Fruit fly (Drosophila melanogaster): ENCODE measurements around the gene rhea.

DNA sequence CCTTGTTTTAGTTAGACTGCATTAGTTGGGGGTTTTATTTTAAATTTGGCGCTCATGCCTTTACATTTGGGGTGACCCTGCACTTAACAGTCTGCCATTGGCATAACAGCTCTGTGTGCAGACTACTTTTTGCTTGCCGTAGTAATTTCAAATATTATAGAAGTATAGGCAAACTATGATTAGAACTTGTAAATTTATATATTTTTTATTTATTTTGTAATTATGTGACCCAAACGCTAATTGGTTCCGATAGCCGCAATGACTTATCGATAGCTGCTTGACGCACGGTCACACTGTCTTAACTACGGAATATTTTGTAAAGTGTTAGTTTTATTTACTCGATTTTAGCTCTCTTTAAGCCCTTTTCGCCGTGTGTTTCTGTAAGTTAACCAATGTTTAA lies at the start of gene rhea:
- TF ChIP-seq achi (GFP tag; optimal IDR thresholded peaks at IDR 0.05) (peak; percentile 33), OdsH (GFP tag; optimal IDR thresholded peaks at IDR 0.05) (peak; percentile 37), CG11294 (GFP tag; IDR thresholded peaks at IDR 0.05) (no peak), CG6163 (GFP tag; IDR thresholded peaks at IDR 0.05) (no peak), Hr38 (GFP tag; optimal IDR thresholded peaks at IDR 0.05) (no peak), lz (GFP tag; optimal IDR thresholded peaks at IDR 0.05) (peak; percentile 6), CG4318 (GFP tag; optimal IDR thresholded peaks at IDR 0.05) (no peak), pdm3 (GFP tag; optimal IDR thresholded peaks at IDR 0.05) (no peak), CG1621 (tag; optimal IDR thresholded peaks at IDR 0.05) (peak; percentile 79), esn (GFP tag; optimal IDR thresholded peaks at IDR 0.05) (no peak), Sox14 (GFP tag; optimal IDR thresholded peaks at IDR 0.05) (peak; percentile 19)
